Fruit fly (Drosophila melanogaster): ENCODE results near the gene Alp13.
A peak's percentile ranks its signal among the peaks of the same experiment; 100 is the strongest.

DNA sequence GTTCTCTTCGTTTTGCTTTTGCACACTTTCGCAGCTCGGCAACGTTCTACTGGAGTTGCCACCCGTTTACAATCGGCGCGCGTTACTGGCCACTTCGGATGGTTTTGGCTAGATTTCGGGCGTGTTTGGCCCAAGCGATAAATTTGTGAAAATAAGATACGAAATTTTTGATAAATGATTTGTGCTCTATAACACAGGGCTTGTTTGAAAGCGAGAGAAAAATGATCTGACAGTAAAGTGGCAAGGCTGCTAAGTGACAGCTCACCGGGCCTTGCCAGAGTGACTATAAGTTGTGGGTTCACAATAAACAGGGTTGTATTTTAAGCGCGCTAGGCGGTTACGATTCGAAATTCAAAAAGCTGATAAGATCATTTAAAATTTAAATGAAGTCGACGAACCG lies 34.8 kb upstream of the Alp13 start, which contains the start of gene Fmr1:
- TF ChIP-seq Sin3A (optimal IDR thresholded peaks at IDR 0.05) (no peak), psq (optimal IDR thresholded peaks at IDR 0.05) (peak; percentile 68), h (optimal IDR thresholded peaks at IDR 0.05) (no peak), ttk (optimal IDR thresholded peaks at IDR 0.05) (no peak), insv (optimal IDR thresholded peaks at IDR 0.05) (no peak), Myc (optimal IDR thresholded peaks at IDR 0.05) (no peak)

Data from Kc167 (cell line).